Worm (Caenorhabditis elegans) whole organism, L4 larva: ENCODE data around the gene mrps-18B.

Experiments used
- F49E8.2 ChIP-seq: sonication (generic microtip); optimal IDR thresholded peaks from 2 replicates; lab custom pipeline; 2016; ENCODE audit warnings: missing compliant biosample characterization, mild to moderate bottlenecking, missing genetic modification characterization, borderline replicate concordance
- R02D3.7 ChIP-seq: fragments of 150-350 bp; sonication (generic microtip); optimal IDR thresholded peaks from 3 replicates; lab custom pipeline; 2014; ENCODE audit warnings: missing biosample characterization, missing genetic modification characterization
- attf-4 ChIP-seq: sonication (generic microtip); optimal IDR thresholded peaks from 3 replicates; lab custom pipeline; 2017; ENCODE audit warnings: missing biosample characterization, missing genetic modification characterization
- lin-15B ChIP-seq: fragments of 150-350 bp; sonication (generic microtip); optimal IDR thresholded peaks from 3 replicates; lab custom pipeline; 2014; ENCODE audit warnings: missing biosample characterization, missing genetic modification characterization
- lin-29 ChIP-seq: fragments of 200-800 bp; sonication (Bioruptor generic); IDR thresholded peaks from 2 replicates; pipeline ENCODE4 v1.3.6; 2022; ENCODE audit warnings: missing genetic modification reagents, missing genetic modification characterization, missing compliant biosample characterization
- mdt-29 ChIP-seq: fragments of 200-800 bp; sonication (Bioruptor generic); IDR thresholded peaks from 2 replicates; pipeline ENCODE4 v1.3.6; 2022; ENCODE audit warnings: missing genetic modification reagents, missing genetic modification characterization, missing compliant biosample characterization
- mep-1 ChIP-seq: fragments of 150-350 bp; sonication (generic microtip); optimal IDR thresholded peaks from 3 replicates; lab custom pipeline; 2014; ENCODE audit warnings: missing biosample characterization, missing genetic modification characterization
- nhr-237 ChIP-seq: sonication (generic microtip); optimal IDR thresholded peaks from 2 replicates; lab custom pipeline; 2017; ENCODE audit warnings: missing biosample characterization, missing genetic modification characterization
- nhr-77 ChIP-seq: fragments of 150-350 bp; optimal IDR thresholded peaks from 2 replicates; lab custom pipeline; 2014; ENCODE audit warnings: missing biosample characterization, missing genetic modification characterization
- pha-4 ChIP-seq, 2 experiments: fragments of 150-350 bp in 1 of 2; fragments of 200-800 bp in 1 of 2; sonication (Bioruptor generic) in 1 of 2; IDR thresholded peaks in 1 of 2; optimal IDR thresholded peaks in 1 of 2; 2 replicates each; pipeline versions ENCODE4 v1.3.6 to Lab custom; 2014 to 2022; ENCODE audit warnings: missing genetic modification characterization in 2 of 2, missing genetic modification reagents in 2 of 2, missing biosample characterization in 1 of 2, missing compliant biosample characterization in 1 of 2
- saeg-2 ChIP-seq: fragments of 200-800 bp; sonication (Bioruptor generic); IDR thresholded peaks from 2 replicates; pipeline ENCODE4 v1.3.6; 2022; ENCODE audit warnings: missing genetic modification reagents, missing genetic modification characterization, missing compliant biosample characterization
- set-16 ChIP-seq: fragments of 200-800 bp; sonication (Bioruptor generic); IDR thresholded peaks from 2 replicates; pipeline ENCODE4 v1.3.6; 2022; ENCODE audit warnings: missing genetic modification reagents, missing genetic modification characterization, missing compliant biosample characterization
- unc-62 ChIP-seq, 3 experiments: fragments of 150-350 bp in 1 of 3; sonication (generic microtip); optimal IDR thresholded peaks in 2 of 3; peaks in 1 of 3; 1 replicate in 1 of 3; 2 replicates in 2 of 3; lab custom pipeline; 2014 to 2017; ENCODE audit warnings: missing biosample characterization in 3 of 3, missing genetic modification characterization in 3 of 3, missing genetic modification reagents in 3 of 3, missing genotype in 1 of 3
- zip-11 ChIP-seq: fragments of 200-800 bp; sonication (Bioruptor generic); IDR thresholded peaks from 2 replicates; pipeline ENCODE4 v1.3.6; 2022; ENCODE audit warnings: missing genetic modification characterization, missing compliant biosample characterization

DNA sequence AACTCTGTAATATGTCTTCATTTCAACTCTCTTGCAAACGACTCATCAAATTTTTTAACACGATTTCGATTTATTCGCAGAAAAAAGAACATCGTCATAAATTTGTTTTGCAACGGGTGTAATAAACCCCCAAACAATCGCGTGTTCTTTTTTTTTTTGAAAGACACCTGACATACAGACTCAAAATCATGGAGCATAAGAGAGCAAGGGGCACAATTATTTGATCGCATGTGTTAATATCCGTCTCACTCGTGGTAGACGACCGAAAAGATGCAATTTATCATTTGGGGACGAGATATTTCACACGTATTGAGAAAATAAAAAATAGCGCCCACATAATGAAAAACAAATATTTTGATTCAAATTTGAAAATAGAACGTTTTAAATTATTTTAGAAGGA, 29.3 kb upstream of the mrps-18B start:
- TF ChIP-seq saeg-2 (GFP tag; lab: Robert Waterston, UW), result no peak
- no peak for TF ChIP-seq nhr-237 (tag; lab: Kevin White, UChicago)
- no peak for TF ChIP-seq attf-4 (tag; lab: Kevin White, UChicago)
- no peak for TF ChIP-seq R02D3.7 (tag; lab: Kevin White, UChicago)
- TF ChIP-seq set-16 (GFP tag; lab: Robert Waterston, UW), result no peak
- no peak for TF ChIP-seq mdt-29 (GFP tag; lab: Robert Waterston, UW)
- no peak for TF ChIP-seq lin-29 (GFP tag; lab: Robert Waterston, UW)
- TF ChIP-seq mep-1 (tag; lab: Kevin White, UChicago), result no peak
- no peak for TF ChIP-seq F49E8.2
- TF ChIP-seq lin-15B (tag; lab: Kevin White, UChicago), result no peak
- no peak for TF ChIP-seq unc-62 (GFP tag; optimal IDR thresholded peaks at IDR 0.05 in 1 of 2; lab: Kevin White, UChicago)
- TF ChIP-seq unc-62 (tag; optimal IDR thresholded peaks at IDR 0.05; lab: Kevin White, UChicago), result no peak
- TF ChIP-seq zip-11 (GFP tag; lab: Robert Waterston, UW), result no peak
- no peak for TF ChIP-seq pha-4 (GFP tag; IDR thresholded peaks at IDR 0.05; lab: Robert Waterston, UW)
- no peak for TF ChIP-seq pha-4 (tag; optimal IDR thresholded peaks at IDR 0.05; lab: Kevin White, UChicago)
- TF ChIP-seq nhr-77 (tag; lab: Kevin White, UChicago), result no peak
